Fruit fly (Drosophila melanogaster) whole organism, embryonic: ENCODE results near the gene caz.

ENCODE experiments used
- Ada2b ChIP-seq: fragments of 200-800 bp; sonication (Bioruptor generic); IDR thresholded peaks from 2 replicates; pipeline ENCODE4 v1.3.6; 2022; ENCODE audit warnings: missing biosample characterization, missing genetic modification characterization
- Asciz ChIP-seq: fragments of 200-800 bp; sonication (Bioruptor generic); optimal IDR thresholded peaks from 2 replicates; lab custom pipeline; 2017; ENCODE audit warnings: missing biosample characterization, mild to moderate bottlenecking, missing genetic modification characterization, missing genetic modification reagents
- CG10147 ChIP-seq: fragments of 200-800 bp; sonication (Bioruptor generic); optimal IDR thresholded peaks from 2 replicates; lab custom pipeline; 2019; ENCODE audit warnings: missing biosample characterization, mild to moderate bottlenecking, missing genetic modification characterization, moderate library complexity
- CG10267 ChIP-seq: fragments of 200-800 bp; sonication (Bioruptor generic); optimal IDR thresholded peaks from 2 replicates; lab custom pipeline; 2018; ENCODE audit warnings: missing biosample characterization, mild to moderate bottlenecking, missing genetic modification characterization, moderate library complexity
- CG10654 ChIP-seq: fragments of 200-800 bp; sonication (Bioruptor generic); optimal IDR thresholded peaks from 2 replicates; lab custom pipeline; 2016; ENCODE audit warnings: missing biosample characterization, missing genetic modification characterization
- CG12155 ChIP-seq: fragments of 200-800 bp; sonication (Bioruptor generic); optimal IDR thresholded peaks from 3 replicates; lab custom pipeline; 2016; ENCODE audit warnings: missing biosample characterization, missing genetic modification characterization
- CG12659 ChIP-seq: fragments of 200-800 bp; sonication (Bioruptor generic); optimal IDR thresholded peaks from 3 replicates; lab custom pipeline; 2017; ENCODE audit warnings: mild to moderate bottlenecking, missing biosample characterization, missing genetic modification reagents, missing genetic modification characterization
- CG14667 ChIP-seq: fragments of 200-800 bp; sonication (Bioruptor generic); IDR thresholded peaks from 2 replicates; pipeline ENCODE4 v1.3.6; 2022; ENCODE audit warnings: missing biosample characterization, missing genetic modification characterization
- CG14860 ChIP-seq: fragments of 200-800 bp; sonication (Bioruptor generic); IDR thresholded peaks from 3 replicates; pipeline ENCODE4 v1.3.6; 2022; ENCODE audit warnings: missing biosample characterization, missing genetic modification characterization; ENCODE audit not compliant: partially characterized antibody
- CG1647 ChIP-seq: fragments of 200-800 bp; sonication (Bioruptor generic); optimal IDR thresholded peaks from 3 replicates; lab custom pipeline; 2016; ENCODE audit warnings: missing biosample characterization, missing genetic modification characterization
- CG2120 ChIP-seq: fragments of 200-800 bp; sonication (Bioruptor generic); optimal IDR thresholded peaks from 3 replicates; lab custom pipeline; 2016; ENCODE audit warnings: missing biosample characterization, missing genetic modification characterization
- CG2875 ChIP-seq: fragments of 200-800 bp; sonication (Bioruptor generic); optimal IDR thresholded peaks from 2 replicates; lab custom pipeline; 2017; ENCODE audit warnings: missing biosample characterization, mild to moderate bottlenecking, missing genetic modification characterization, missing genetic modification reagents
- CG4404 ChIP-seq: fragments of 200-800 bp; sonication (Bioruptor generic); IDR thresholded peaks from 2 replicates; pipeline ENCODE4 v1.3.6; 2022; ENCODE audit warnings: missing biosample characterization, missing genetic modification characterization
- CG4854 ChIP-seq: fragments of 200-800 bp; sonication (Bioruptor generic); optimal IDR thresholded peaks from 2 replicates; lab custom pipeline; 2016; ENCODE audit warnings: missing biosample characterization, missing genetic modification characterization, inconsistent platforms
- CG6813 ChIP-seq: fragments of 200-800 bp; sonication (Bioruptor generic); optimal IDR thresholded peaks from 2 replicates; lab custom pipeline; 2017; ENCODE audit warnings: missing biosample characterization, missing genetic modification characterization, mild to moderate bottlenecking, moderate library complexity, missing genetic modification reagents
- CG7786 ChIP-seq: fragments of 200-800 bp; sonication (Bioruptor generic); optimal IDR thresholded peaks from 2 replicates; lab custom pipeline; 2016; ENCODE audit warnings: missing biosample characterization, missing genetic modification characterization
- CG8089 ChIP-seq: fragments of 200-800 bp; sonication (Bioruptor generic); optimal IDR thresholded peaks from 3 replicates; lab custom pipeline; 2016; ENCODE audit warnings: missing biosample characterization, missing genetic modification characterization
- CG8359 ChIP-seq: fragments of 200-800 bp; sonication (Bioruptor generic); optimal IDR thresholded peaks from 2 replicates; lab custom pipeline; 2017; ENCODE audit warnings: missing biosample characterization, mild to moderate bottlenecking, missing genetic modification characterization, borderline replicate concordance
- CG8924 ChIP-seq: fragments of 200-800 bp; optimal IDR thresholded peaks from 3 replicates; lab custom pipeline; 2019; ENCODE audit warnings: missing biosample characterization, mild to moderate bottlenecking, missing genetic modification characterization, moderate library complexity
- CG9876 ChIP-seq: fragments of 200-800 bp; sonication (Bioruptor generic); optimal IDR thresholded peaks from 2 replicates; lab custom pipeline; 2016; ENCODE audit warnings: missing biosample characterization, missing genetic modification characterization
- Dek ChIP-seq: fragments of 200-800 bp; sonication (Bioruptor generic); optimal IDR thresholded peaks from 3 replicates; lab custom pipeline; 2019; ENCODE audit warnings: missing biosample characterization, mild to moderate bottlenecking, missing genetic modification characterization, moderate library complexity
- Dref ChIP-seq: fragments of 200-800 bp; sonication (Bioruptor generic); IDR thresholded peaks from 2 replicates; pipeline ENCODE4 v1.3.6; 2022; ENCODE audit warnings: missing biosample characterization, missing genetic modification characterization
- E2f2 ChIP-seq: fragments of 200-800 bp; sonication (Bioruptor generic); IDR thresholded peaks from 2 replicates; pipeline ENCODE4 v1.3.6; 2022; ENCODE audit warnings: missing biosample characterization, missing genetic modification characterization
- Fer3 ChIP-seq: fragments of 200-800 bp; sonication (Bioruptor generic); optimal IDR thresholded peaks from 2 replicates; lab custom pipeline; 2018; ENCODE audit warnings: missing biosample characterization, mild to moderate bottlenecking, missing genetic modification characterization, moderate library complexity
- Hand ChIP-seq: fragments of 200-800 bp; sonication (Bioruptor generic); optimal IDR thresholded peaks from 2 replicates; lab custom pipeline; 2017; ENCODE audit warnings: mild to moderate bottlenecking, missing biosample characterization, missing genetic modification reagents, missing genetic modification characterization
- Hsf ChIP-seq: fragments of 200-800 bp; sonication (Bioruptor generic); optimal IDR thresholded peaks from 3 replicates; lab custom pipeline; 2016; ENCODE audit warnings: missing biosample characterization, missing genetic modification characterization
- Lhr ChIP-seq: fragments of 200-800 bp; sonication (Bioruptor generic); optimal IDR thresholded peaks from 3 replicates; lab custom pipeline; 2017; ENCODE audit warnings: mild to moderate bottlenecking, missing biosample characterization, missing genetic modification reagents, missing genetic modification characterization
- MTF-1 ChIP-seq: fragments of 200-800 bp; sonication (Bioruptor generic); optimal IDR thresholded peaks from 2 replicates; lab custom pipeline; 2018; ENCODE audit warnings: missing biosample characterization, mild to moderate bottlenecking, missing genetic modification characterization, borderline replicate concordance
- Oli ChIP-seq: fragments of 200-800 bp; sonication (Bioruptor generic); optimal IDR thresholded peaks from 2 replicates; lab custom pipeline; 2018; ENCODE audit warnings: missing biosample characterization, mild to moderate bottlenecking, missing genetic modification characterization, moderate library complexity
- Ptx1 ChIP-seq: fragments of 200-800 bp; sonication (Bioruptor generic); IDR thresholded peaks from 2 replicates; pipeline ENCODE4 v1.3.6; 2022; ENCODE audit warnings: missing biosample characterization, missing genetic modification characterization
- Trl ChIP-seq, 3 experiments: fragments of >200 bp in 2 of 3; fragments of 200-800 bp in 1 of 3; sonication (Bioruptor generic) in 1 of 3; optimal IDR thresholded peaks; 2 replicates in 1 of 3; 3 replicates in 2 of 3; lab custom pipeline; 2016 to 2017; ENCODE audit warnings: missing biosample characterization in 1 of 3, missing genetic modification characterization in 1 of 3
- amos ChIP-seq: fragments of 200-800 bp; sonication (Bioruptor generic); IDR thresholded peaks from 2 replicates; pipeline ENCODE4 v1.3.6; 2022; ENCODE audit warnings: missing biosample characterization, missing genetic modification characterization; ENCODE audit not compliant: partially characterized antibody
- ara ChIP-seq: fragments of 200-800 bp; sonication (Bioruptor generic); IDR thresholded peaks from 2 replicates; pipeline ENCODE4 v1.3.6; 2022; ENCODE audit warnings: missing biosample characterization, missing genetic modification characterization
- chif ChIP-seq, 2 experiments: fragments of 200-800 bp; sonication (Bioruptor generic); optimal IDR thresholded peaks; 3 replicates each; lab custom pipeline; 2016; ENCODE audit warnings: missing biosample characterization in 2 of 2, missing genetic modification characterization in 2 of 2
- croc ChIP-seq: fragments of 200-800 bp; sonication (Bioruptor generic); conservative IDR thresholded peaks from 3 replicates; pipeline ENCODE4 v1.3.6; 2022; ENCODE audit warnings: missing biosample characterization, missing genetic modification characterization
- cwo ChIP-seq: fragments of 200-800 bp; sonication (Bioruptor generic); optimal IDR thresholded peaks from 3 replicates; lab custom pipeline; 2017; ENCODE audit warnings: missing biosample characterization, missing genetic modification characterization, mild to moderate bottlenecking, moderate library complexity, missing genetic modification reagents
- emc ChIP-seq: fragments of 200-800 bp; sonication (Bioruptor generic); optimal IDR thresholded peaks from 2 replicates; lab custom pipeline; 2016; ENCODE audit warnings: missing biosample characterization, missing genetic modification characterization
- fru ChIP-seq: fragments of >200 bp; optimal IDR thresholded peaks from 2 replicates; lab custom pipeline; 2017
- gcm ChIP-seq: fragments of 200-800 bp; sonication (Bioruptor generic); optimal IDR thresholded peaks from 2 replicates; lab custom pipeline; 2019; ENCODE audit warnings: missing biosample characterization, mild to moderate bottlenecking, missing genetic modification characterization, moderate library complexity
- lov ChIP-seq, 2 experiments: fragments of 200-800 bp in 1 of 2; fragments of >200 bp in 1 of 2; sonication (Bioruptor generic) in 1 of 2; IDR thresholded peaks in 1 of 2; optimal IDR thresholded peaks in 1 of 2; 2 replicates in 1 of 2; 3 replicates in 1 of 2; pipeline versions ENCODE4 v1.3.6 to Lab custom; 2017 to 2022; ENCODE audit warnings: missing biosample characterization in 1 of 2, missing genetic modification characterization in 1 of 2
- pho ChIP-seq: fragments of 200-800 bp; sonication (Bioruptor generic); optimal IDR thresholded peaks from 2 replicates; lab custom pipeline; 2016; ENCODE audit warnings: missing biosample characterization, missing genetic modification characterization
- phol ChIP-seq: fragments of 200-800 bp; sonication (Bioruptor generic); optimal IDR thresholded peaks from 3 replicates; lab custom pipeline; 2018; ENCODE audit warnings: missing biosample characterization, mild to moderate bottlenecking, missing genetic modification characterization, moderate library complexity
- pzg ChIP-seq: fragments of 200-800 bp; sonication (Bioruptor generic); optimal IDR thresholded peaks from 3 replicates; lab custom pipeline; 2018; ENCODE audit warnings: missing biosample characterization, mild to moderate bottlenecking, missing genetic modification characterization, moderate library complexity
- seq ChIP-seq: fragments of 200-800 bp; sonication (Bioruptor generic); IDR thresholded peaks from 2 replicates; pipeline ENCODE4 v1.3.6; 2022; ENCODE audit warnings: missing biosample characterization, missing genetic modification characterization
- slou ChIP-seq: fragments of 200-800 bp; sonication (Bioruptor generic); optimal IDR thresholded peaks from 3 replicates; lab custom pipeline; 2016; ENCODE audit warnings: missing biosample characterization, missing genetic modification characterization
- sob ChIP-seq: fragments of 200-800 bp; sonication (Bioruptor generic); IDR thresholded peaks from 2 replicates; pipeline ENCODE4 v1.3.6; 2022; ENCODE audit warnings: missing biosample characterization, missing genetic modification characterization
- ssp ChIP-seq: fragments of 200-800 bp; sonication (Bioruptor generic); IDR thresholded peaks from 2 replicates; pipeline ENCODE4 v1.3.6; 2022; ENCODE audit warnings: missing biosample characterization, missing genetic modification characterization
- tap ChIP-seq: fragments of 200-800 bp; optimal IDR thresholded peaks from 3 replicates; lab custom pipeline; 2019; ENCODE audit warnings: missing biosample characterization, mild to moderate bottlenecking, missing genetic modification characterization, moderate library complexity

The caz gene

DNA sequence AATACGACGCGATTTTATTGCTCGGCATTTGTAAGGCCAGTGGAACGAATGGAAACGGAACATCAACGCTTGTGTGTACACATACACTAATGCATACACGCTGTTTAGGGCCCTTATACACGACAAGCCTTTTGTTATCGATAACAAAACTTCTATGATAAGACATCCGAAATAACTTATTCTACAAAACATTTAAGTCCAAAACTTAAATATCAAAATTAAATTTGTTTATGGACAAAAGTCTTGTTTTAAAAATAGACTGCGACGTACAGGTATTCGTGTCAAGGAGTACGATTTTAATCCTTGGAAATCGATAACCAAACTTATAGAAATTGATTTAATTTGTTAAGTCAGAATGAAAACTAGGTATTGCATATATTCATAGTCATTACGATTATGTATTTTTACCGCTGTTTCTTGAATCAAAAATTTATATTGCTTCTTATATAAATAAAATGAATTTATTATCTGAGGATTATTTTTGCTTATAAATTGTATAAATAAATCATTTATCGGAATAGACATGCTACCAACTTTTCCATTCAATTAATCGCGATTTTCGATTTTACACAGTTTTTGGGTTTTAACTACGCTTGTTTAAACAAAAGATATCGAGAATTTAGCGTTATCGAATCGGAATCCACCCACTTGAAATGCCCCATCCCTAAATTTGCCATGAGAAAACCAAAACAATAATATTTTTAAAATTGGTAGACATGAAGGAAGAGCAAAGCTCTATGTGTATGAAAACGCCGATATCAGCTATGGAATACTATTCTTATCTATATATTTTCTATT, 24.7 kb downstream of the caz start, which contains the start of the genes CG9915 and SWIP (continued):
- no peak for TF ChIP-seq seq (GFP tag; lab: Robert Waterston, UW)
- peak; percentile 33 for TF ChIP-seq CG8924 (tag; lab: Kevin White, UChicago)
- TF ChIP-seq Ada2b (GFP tag; lab: Robert Waterston, UW): no peak
- no peak for TF ChIP-seq CG9876 (GFP tag; lab: Kevin White, UChicago)
- no peak for TF ChIP-seq emc
- TF ChIP-seq chif (GFP tag; optimal IDR thresholded peaks at IDR 0.05; lab: Kevin White, UChicago): no peak
- TF ChIP-seq Hsf: no peak
- TF ChIP-seq Oli (tag; lab: Kevin White, UChicago): no peak
- no peak for TF ChIP-seq gcm
- TF ChIP-seq croc (GFP tag; lab: Robert Waterston, UW): no peak
- TF ChIP-seq CG1647: no peak
- TF ChIP-seq Fer3 (tag; lab: Kevin White, UChicago): no peak
- no peak for TF ChIP-seq MTF-1 (GFP tag; lab: Kevin White, UChicago)
- no peak for TF ChIP-seq tap (tag; lab: Kevin White, UChicago)
- no peak for TF ChIP-seq sob (GFP tag; lab: Robert Waterston, UW)
- no peak for TF ChIP-seq CG12155 (GFP tag; lab: Kevin White, UChicago)
- TF ChIP-seq Trl (optimal IDR thresholded peaks at IDR 0.05; lab: Kevin White, UChicago): no peak
- TF ChIP-seq Trl (GFP tag; optimal IDR thresholded peaks at IDR 0.05; lab: Kevin White, UChicago): no peak
- no peak for TF ChIP-seq pho
- TF ChIP-seq CG14667: no peak
- peak; percentile 48 for TF ChIP-seq E2f2 (GFP tag; lab: Robert Waterston, UW)
- TF ChIP-seq CG2120 (GFP tag; lab: Kevin White, UChicago): peak; percentile 24
- TF ChIP-seq CG14860 (GFP tag; lab: Robert Waterston, UW): peak; percentile 67; the same call in 2 of the 3 replicates
- no peak for TF ChIP-seq Lhr (GFP tag; lab: Kevin White, UChicago)
- peak; percentile 68 for TF ChIP-seq Dref (GFP tag; lab: Robert Waterston, UW)
- no peak for TF ChIP-seq Dek
- TF ChIP-seq CG10147 (GFP tag; lab: Kevin White, UChicago): no peak
- no peak for TF ChIP-seq fru
- TF ChIP-seq CG10654 (GFP tag; lab: Kevin White, UChicago): no peak
- no peak for TF ChIP-seq CG2875
- TF ChIP-seq ssp (GFP tag; lab: Robert Waterston, UW): no peak
- peak; percentile 44 for TF ChIP-seq CG12659 (GFP tag; lab: Kevin White, UChicago)
- no peak for TF ChIP-seq ara (GFP tag; lab: Robert Waterston, UW)
- peak; percentile 16 for TF ChIP-seq CG10267 (tag; lab: Kevin White, UChicago)
- TF ChIP-seq CG4854 (GFP tag; lab: Kevin White, UChicago): no peak
- peak; percentile 15 for TF ChIP-seq CG7786 (GFP tag; lab: Kevin White, UChicago)
- no peak for TF ChIP-seq Ptx1 (GFP tag; lab: Robert Waterston, UW)
- TF ChIP-seq CG6813 (GFP tag; lab: Kevin White, UChicago): no peak
- TF ChIP-seq Hand (GFP tag; lab: Kevin White, UChicago): no peak
- TF ChIP-seq CG8089: no peak
- no peak for TF ChIP-seq CG8359 (GFP tag; lab: Kevin White, UChicago)
- TF ChIP-seq Asciz (GFP tag; lab: Kevin White, UChicago): no peak
- TF ChIP-seq slou (GFP tag; lab: Kevin White, UChicago): no peak
- peak; percentile 27 for TF ChIP-seq pzg (GFP tag; lab: Kevin White, UChicago)
- TF ChIP-seq CG4404 (GFP tag; lab: Robert Waterston, UW): no peak
- no peak for TF ChIP-seq lov (optimal IDR thresholded peaks at IDR 0.05; lab: Kevin White, UChicago)
- no peak for TF ChIP-seq lov (GFP tag; IDR thresholded peaks at IDR 0.05; lab: Robert Waterston, UW)
- TF ChIP-seq amos (GFP tag; lab: Robert Waterston, UW): peak; percentile 60; the same call in 1 of the 2 replicates
- TF ChIP-seq phol: peak; percentile 44
- no peak for TF ChIP-seq cwo (GFP tag; lab: Kevin White, UChicago)
